Worm (Caenorhabditis elegans) whole organism, L3 larva: ENCODE measurements around the gene srh-206.

Experiments
- R02D3.7 ChIP-seq: fragments of 150-350 bp; optimal IDR thresholded peaks from 2 replicates; lab custom pipeline; 2014; ENCODE audit warnings: missing biosample characterization, missing genetic modification characterization
- ama-1 ChIP-seq: fragments of 150-350 bp; optimal IDR thresholded peaks from 2 replicates; lab custom pipeline; 2018
- ceh-28 ChIP-seq: fragments of 150-350 bp; optimal IDR thresholded peaks from 2 replicates; lab custom pipeline; 2014; ENCODE audit warnings: missing biosample characterization, missing genetic modification reagents, missing genetic modification characterization
- ceh-82 ChIP-seq: fragments of 150-350 bp; optimal IDR thresholded peaks from 2 replicates; lab custom pipeline; 2014; ENCODE audit warnings: missing biosample characterization, missing genetic modification characterization
- ceh-9 ChIP-seq: sonication (generic microtip); optimal IDR thresholded peaks from 2 replicates; lab custom pipeline; 2018; ENCODE audit warnings: missing biosample characterization, missing genetic modification characterization
- daf-12 ChIP-seq: fragments of 150-350 bp; optimal IDR thresholded peaks from 2 replicates; lab custom pipeline; 2014; ENCODE audit warnings: missing biosample characterization, missing genetic modification reagents, missing genetic modification characterization
- egl-27 ChIP-seq: sonication (generic microtip); optimal IDR thresholded peaks from 4 replicates; lab custom pipeline; 2017; ENCODE audit warnings: missing biosample characterization, missing genetic modification reagents, missing genetic modification characterization
- egl-5 ChIP-seq: fragments of 150-350 bp; optimal IDR thresholded peaks from 2 replicates; lab custom pipeline; 2017; ENCODE audit warnings: missing biosample characterization, missing genetic modification reagents, missing genetic modification characterization, inconsistent platforms
- elt-1 ChIP-seq: fragments of 150-350 bp; optimal IDR thresholded peaks from 2 replicates; lab custom pipeline; 2014; ENCODE audit warnings: missing biosample characterization, missing genetic modification characterization
- elt-2 ChIP-seq: sonication (generic microtip); optimal IDR thresholded peaks from 2 replicates; lab custom pipeline; 2016; ENCODE audit warnings: missing genetic modification reagents, mild to moderate bottlenecking, missing genetic modification characterization, missing compliant biosample characterization
- eor-1 ChIP-seq, 2 experiments: fragments of 150-350 bp; optimal IDR thresholded peaks; 2 replicates each; lab custom pipeline; 2014 to 2018; ENCODE audit warnings: missing biosample characterization in 2 of 2, missing genetic modification characterization in 2 of 2
- fkh-10 ChIP-seq: sonication (generic microtip); optimal IDR thresholded peaks from 2 replicates; lab custom pipeline; 2017; ENCODE audit warnings: missing biosample characterization, missing genetic modification reagents, missing genetic modification characterization
- fos-1 ChIP-seq: fragments of 150-350 bp; optimal IDR thresholded peaks from 2 replicates; lab custom pipeline; 2014; ENCODE audit warnings: missing biosample characterization, missing genetic modification characterization
- hmg-11 ChIP-seq: sonication (generic microtip); optimal IDR thresholded peaks from 2 replicates; lab custom pipeline; 2016; ENCODE audit warnings: missing genetic modification characterization, missing compliant biosample characterization
- jun-1 ChIP-seq: fragments of 150-350 bp; optimal IDR thresholded peaks from 2 replicates; lab custom pipeline; 2014; ENCODE audit warnings: missing biosample characterization, missing genetic modification reagents, missing genetic modification characterization
- lin-15B ChIP-seq: fragments of 150-350 bp; optimal IDR thresholded peaks from 2 replicates; lab custom pipeline; 2014; ENCODE audit warnings: missing biosample characterization, missing genetic modification characterization
- lin-39 ChIP-seq: fragments of 150-350 bp; optimal IDR thresholded peaks from 2 replicates; lab custom pipeline; 2018; ENCODE audit warnings: missing biosample characterization, missing genetic modification reagents, missing genetic modification characterization
- lsy-12 ChIP-seq: sonication (generic microtip); optimal IDR thresholded peaks from 2 replicates; lab custom pipeline; 2016; ENCODE audit warnings: mild to moderate bottlenecking, missing genetic modification characterization, missing compliant biosample characterization
- mdl-1 ChIP-seq: fragments of 150-350 bp; optimal IDR thresholded peaks from 2 replicates; lab custom pipeline; 2014; ENCODE audit warnings: missing biosample characterization, missing genetic modification characterization
- mml-1 ChIP-seq: fragments of 150-350 bp; sonication (generic microtip); optimal IDR thresholded peaks from 3 replicates; lab custom pipeline; 2014; ENCODE audit warnings: missing biosample characterization, missing genetic modification characterization
- nfya-1 ChIP-seq: sonication (generic microtip); optimal IDR thresholded peaks from 2 replicates; lab custom pipeline; 2017; ENCODE audit warnings: missing genetic modification characterization, mild to moderate bottlenecking, missing compliant biosample characterization, antibody characterized with exemption, moderate library complexity; ENCODE audit not compliant: insufficient read depth
- nhr-23 ChIP-seq: fragments of 150-350 bp; optimal IDR thresholded peaks from 2 replicates; lab custom pipeline; 2014; ENCODE audit warnings: missing biosample characterization, missing genetic modification reagents, missing genetic modification characterization
- nhr-25 ChIP-seq: sonication (generic microtip); optimal IDR thresholded peaks from 2 replicates; lab custom pipeline; 2017; ENCODE audit warnings: missing biosample characterization, missing genetic modification characterization
- nhr-43 ChIP-seq: sonication (generic microtip); optimal IDR thresholded peaks from 2 replicates; lab custom pipeline; 2016; ENCODE audit warnings: mild to moderate bottlenecking, missing genetic modification characterization, missing compliant biosample characterization; ENCODE audit not compliant: poor library complexity, severe bottlenecking
- nhr-67 ChIP-seq: fragments of 150-350 bp; optimal IDR thresholded peaks from 2 replicates; lab custom pipeline; 2014; ENCODE audit warnings: missing biosample characterization, missing genetic modification characterization
- nhr-77 ChIP-seq: fragments of 150-350 bp; optimal IDR thresholded peaks from 2 replicates; lab custom pipeline; 2014; ENCODE audit warnings: missing biosample characterization, missing genetic modification characterization
- pha-4 ChIP-seq: fragments of 150-350 bp; optimal IDR thresholded peaks from 2 replicates; lab custom pipeline; 2014; ENCODE audit warnings: missing biosample characterization, missing genetic modification reagents, missing genetic modification characterization
- pqm-1 ChIP-seq: fragments of 150-350 bp; optimal IDR thresholded peaks from 2 replicates; lab custom pipeline; 2017; ENCODE audit warnings: missing biosample characterization, missing genetic modification characterization, inconsistent platforms
- sea-2 ChIP-seq: fragments of 150-350 bp; sonication (generic microtip); optimal IDR thresholded peaks from 4 replicates; lab custom pipeline; 2014; ENCODE audit warnings: missing biosample characterization, missing genetic modification reagents, missing genetic modification characterization
- skn-1 ChIP-seq: fragments of 150-350 bp; optimal IDR thresholded peaks from 2 replicates; lab custom pipeline; 2014; ENCODE audit warnings: missing biosample characterization, missing genetic modification characterization
- snpc-4 ChIP-seq: fragments of 150-350 bp; optimal IDR thresholded peaks from 2 replicates; lab custom pipeline; 2014; ENCODE audit warnings: missing biosample characterization, missing genetic modification characterization
- tbx-2 ChIP-seq: sonication (generic microtip); optimal IDR thresholded peaks from 2 replicates; lab custom pipeline; 2016; ENCODE audit warnings: mild to moderate bottlenecking, missing genetic modification characterization, missing compliant biosample characterization
- unc-39 ChIP-seq: sonication (generic microtip); optimal IDR thresholded peaks from 4 replicates; lab custom pipeline; 2017; ENCODE audit warnings: missing biosample characterization, missing genetic modification characterization
- unc-62 ChIP-seq: fragments of 150-350 bp; sonication (generic microtip); optimal IDR thresholded peaks from 4 replicates; lab custom pipeline; 2014; ENCODE audit warnings: missing biosample characterization, missing genetic modification reagents, missing genetic modification characterization
- zag-1 ChIP-seq: fragments of 150-350 bp; optimal IDR thresholded peaks from 2 replicates; lab custom pipeline; 2014; ENCODE audit warnings: missing biosample characterization, missing genetic modification characterization
- ztf-11 ChIP-seq: fragments of 150-350 bp; optimal IDR thresholded peaks from 2 replicates; lab custom pipeline; 2014; ENCODE audit warnings: missing biosample characterization, missing genetic modification characterization
- ztf-4 ChIP-seq: fragments of 150-350 bp; optimal IDR thresholded peaks from 2 replicates; lab custom pipeline; 2014; ENCODE audit warnings: missing biosample characterization, missing genetic modification characterization

The srh-206 gene

DNA sequence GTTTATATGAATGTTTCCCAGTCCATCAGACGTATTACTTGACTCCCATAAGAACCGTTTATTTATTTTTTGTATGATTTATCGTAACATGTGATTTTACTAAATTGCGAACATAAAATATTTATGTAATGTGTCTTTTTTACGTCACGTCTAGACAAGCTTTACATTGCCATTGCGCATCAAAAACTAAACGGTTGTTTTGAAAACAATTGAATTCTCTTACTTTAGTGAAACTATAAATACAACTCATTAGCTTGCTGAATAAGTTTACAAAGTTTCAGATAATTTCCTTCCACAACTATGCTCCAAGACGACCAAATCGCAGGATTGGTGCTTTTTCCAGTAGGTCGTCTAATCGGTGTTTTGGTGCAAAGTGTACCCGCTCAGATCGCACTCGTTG lies 20.3 kb upstream of the srh-206 start, which contains the start of gene srx-54:
Gene srx-54, plus strand, starts transcription at position 301 of the 400 bp plus-strand sequence.
- no peak for TF ChIP-seq nhr-67 (tag; lab: Kevin White, UChicago)
- no peak for TF ChIP-seq sea-2 (GFP tag; lab: Kevin White, UChicago)
- TF ChIP-seq elt-2 (tag; lab: Kevin White, UChicago): no peak
- no peak for TF ChIP-seq R02D3.7 (tag; lab: Kevin White, UChicago)
- TF ChIP-seq tbx-2: no peak
- TF ChIP-seq pha-4: no peak
- TF ChIP-seq elt-1 (tag; lab: Kevin White, UChicago): no peak
- no peak for TF ChIP-seq ceh-82 (tag; lab: Kevin White, UChicago)
- no peak for TF ChIP-seq ztf-4 (tag; lab: Kevin White, UChicago)
- no peak for TF ChIP-seq egl-5 (tag; lab: Kevin White, UChicago)
- no peak for TF ChIP-seq ztf-11 (tag; lab: Kevin White, UChicago)
- no peak for TF ChIP-seq nhr-43

DNA sequence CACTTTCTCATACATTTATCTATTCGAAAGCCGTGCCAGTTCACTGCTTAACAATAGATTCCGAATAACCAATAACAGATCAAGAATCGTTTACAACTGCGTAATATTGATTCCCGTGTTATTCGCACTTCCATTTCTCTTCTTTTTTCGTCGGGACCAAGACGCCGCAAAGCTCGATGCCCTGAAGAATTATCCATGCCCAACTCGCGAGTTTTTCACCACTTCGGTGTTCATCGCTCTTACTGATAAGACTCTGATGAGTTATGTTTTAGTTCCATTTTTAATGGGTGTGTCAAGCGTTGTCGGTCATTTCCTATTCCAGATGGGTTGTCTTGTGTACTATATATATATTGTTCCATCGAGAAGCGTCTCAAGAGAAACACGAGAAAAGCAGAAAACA lies 18.7 kb upstream of the srh-206 start:
- TF ChIP-seq mdl-1 (tag; lab: Kevin White, UChicago): no peak
- no peak for TF ChIP-seq ceh-9 (tag; lab: Kevin White, UChicago)

DNA sequence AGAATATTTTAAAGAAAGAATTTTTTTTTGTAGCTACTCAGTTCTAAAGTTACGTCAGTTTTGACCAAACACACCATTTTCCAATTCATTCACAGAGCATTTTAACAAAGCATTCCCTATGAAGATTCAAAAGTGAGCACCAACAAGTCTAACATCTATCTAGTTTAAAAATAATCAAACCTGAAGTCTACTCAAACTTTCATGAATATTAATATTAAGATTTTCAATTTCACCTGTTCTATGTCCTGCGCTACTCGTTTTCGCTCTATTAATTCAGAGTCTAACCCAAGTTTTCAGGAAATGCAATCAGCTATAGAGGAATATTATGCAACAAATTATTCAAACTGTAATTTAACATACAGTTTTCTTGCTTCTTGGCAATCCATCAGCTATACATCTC lies 17.5 kb upstream of the srh-206 start, which contains the start of gene srh-119:
Gene srh-119, plus strand, starts transcription at position 301 of the 400 bp plus-strand sequence.
- no peak for TF ChIP-seq zag-1 (tag; lab: Kevin White, UChicago)
- no peak for TF ChIP-seq egl-5 (tag; lab: Kevin White, UChicago)

DNA sequence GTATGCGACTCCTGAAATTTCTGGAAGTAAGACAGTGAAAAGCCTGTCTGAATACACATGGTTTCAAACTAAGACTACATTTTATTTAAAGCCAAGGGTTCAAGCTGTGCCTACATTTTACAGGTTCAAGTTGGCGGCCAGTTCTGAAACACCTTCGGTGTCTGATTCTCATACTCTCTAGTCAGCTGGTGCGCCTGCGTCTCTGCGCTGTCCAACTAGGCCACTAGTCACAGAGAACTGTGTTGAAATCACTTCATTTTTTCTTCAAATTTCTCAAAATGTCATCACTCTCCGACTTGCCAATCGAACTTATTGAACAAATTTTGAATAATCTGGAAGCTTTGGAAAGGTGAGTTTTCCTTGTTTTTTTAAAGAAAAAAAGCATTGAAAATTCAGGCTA lies 12.0 kb upstream of the srh-206 start, which contains the start of gene fbxa-90:
Gene fbxa-90, plus strand, starts transcription at position 179 of the 400 bp plus-strand sequence.
- no peak for TF ChIP-seq nhr-77 (tag; lab: Kevin White, UChicago)

DNA sequence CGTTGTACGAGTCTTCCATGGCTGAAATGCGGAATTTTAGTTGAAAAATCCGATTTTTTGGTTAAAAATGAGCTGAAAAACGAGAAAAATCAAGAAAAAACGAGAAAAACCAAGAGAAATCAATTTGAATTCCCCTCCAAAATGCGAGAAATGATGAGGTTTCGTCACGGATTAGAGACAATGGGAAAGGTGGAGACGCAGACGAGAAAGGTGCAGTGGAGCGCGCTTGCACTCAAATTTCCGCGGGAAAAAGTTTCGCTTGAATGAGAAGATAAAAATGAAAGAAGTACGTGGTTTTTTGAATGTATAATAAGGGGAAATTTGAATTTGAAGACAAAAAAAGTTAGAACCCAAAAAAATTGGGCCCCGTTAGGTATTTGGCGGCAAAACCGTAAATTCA lies 11.0 kb upstream of the srh-206 start, which contains the start of gene efl-1:
Gene efl-1, minus strand, starts transcription at position 21 of the 400 bp plus-strand sequence.
- peak; percentile 87 for TF ChIP-seq nhr-25 (tag; lab: Kevin White, UChicago)
- TF ChIP-seq zag-1 (tag; lab: Kevin White, UChicago): no peak
- TF ChIP-seq nfya-1 (tag; lab: Kevin White, UChicago): peak; percentile 92
- peak; percentile 93 for TF ChIP-seq pha-4
- peak; percentile 50 for TF ChIP-seq hmg-11 (tag; lab: Kevin White, UChicago)
- TF ChIP-seq unc-62 (GFP tag; lab: Kevin White, UChicago): peak; percentile 35
- TF ChIP-seq ceh-82 (tag; lab: Kevin White, UChicago): peak; percentile 85
- peak; percentile 93 for TF ChIP-seq snpc-4
- TF ChIP-seq pqm-1 (tag; lab: Kevin White, UChicago): peak; percentile 78
- TF ChIP-seq egl-27 (tag; lab: Kevin White, UChicago): no peak
- TF ChIP-seq fos-1: peak; percentile 7
- peak; percentile 47 for TF ChIP-seq lsy-12 (tag; lab: Kevin White, UChicago)
- no peak for TF ChIP-seq mml-1 (tag; lab: Kevin White, UChicago)
- no peak for TF ChIP-seq daf-12
- TF ChIP-seq fkh-10 (GFP tag; lab: Kevin White, UChicago): peak; percentile 83
- peak; percentile 97 for TF ChIP-seq egl-5 (tag; lab: Kevin White, UChicago)
- TF ChIP-seq tbx-2: peak; percentile 64
- peak; percentile 63 for TF ChIP-seq ama-1 (lab: Kevin White, UChicago)
- no peak for TF ChIP-seq unc-39 (tag; lab: Kevin White, UChicago)
- peak; percentile 36 for TF ChIP-seq nhr-77 (tag; lab: Kevin White, UChicago)
- peak; percentile 94 for TF ChIP-seq lin-15B
- TF ChIP-seq elt-2 (tag; lab: Kevin White, UChicago): peak; percentile 64
- TF ChIP-seq elt-1 (tag; lab: Kevin White, UChicago): no peak
- TF ChIP-seq ceh-28 (tag; lab: Kevin White, UChicago): peak; percentile 82
- peak; percentile 94 for TF ChIP-seq nhr-23 (tag; lab: Kevin White, UChicago)
- peak; percentile 67 for TF ChIP-seq jun-1 (tag; lab: Kevin White, UChicago)
- TF ChIP-seq eor-1 (tag; optimal IDR thresholded peaks at IDR 0.05; lab: Kevin White, UChicago): no peak
- peak; percentile 92 for TF ChIP-seq lin-39
- peak; percentile 93 for TF ChIP-seq skn-1 (tag; lab: Kevin White, UChicago)
- TF ChIP-seq R02D3.7 (tag; lab: Kevin White, UChicago): peak; percentile 81
- TF ChIP-seq, all 47 proteins: peak for 23
